Worm (Caenorhabditis elegans) whole organism, late embryonic: Measurements from ENCODE around the gene pri-1.
A peak's percentile ranks its signal among the peaks of the same experiment; 100 is the strongest.

Source experiments
- C08G9.2 ChIP-seq: sonication (generic microtip); optimal IDR thresholded peaks from 2 replicates; lab custom pipeline; 2016; ENCODE audit warnings: mild to moderate bottlenecking, missing genetic modification characterization, moderate library complexity, missing compliant biosample characterization
- C38D4.7 ChIP-seq: fragments of 200-800 bp; sonication (Bioruptor generic); optimal IDR thresholded peaks from 2 replicates; lab custom pipeline; 2018; ENCODE audit warnings: mild to moderate bottlenecking, missing genetic modification characterization, moderate library complexity, missing compliant biosample characterization
- F13H6.1 ChIP-seq: sonication (generic microtip); optimal IDR thresholded peaks from 2 replicates; lab custom pipeline; 2016; ENCODE audit warnings: missing genetic modification characterization, missing compliant biosample characterization
- K09A11.1 ChIP-seq: sonication (generic microtip); optimal IDR thresholded peaks from 2 replicates; lab custom pipeline; 2017; ENCODE audit warnings: antibody characterized with exemption, mild to moderate bottlenecking, missing genetic modification characterization, missing compliant biosample characterization; ENCODE audit not compliant: insufficient read depth
- Y22D7AL.16 ChIP-seq: sonication (generic microtip); optimal IDR thresholded peaks from 2 replicates; lab custom pipeline; 2016; ENCODE audit warnings: missing genetic modification characterization, missing compliant biosample characterization
- ahr-1 ChIP-seq: sonication (generic microtip); optimal IDR thresholded peaks from 2 replicates; lab custom pipeline; 2016; ENCODE audit warnings: missing genetic modification characterization, missing compliant biosample characterization
- ama-1 ChIP-seq: fragments of 150-350 bp; optimal IDR thresholded peaks from 2 replicates; lab custom pipeline; 2014
- ceh-14 ChIP-seq: sonication (generic microtip); optimal IDR thresholded peaks from 2 replicates; lab custom pipeline; 2016; ENCODE audit warnings: missing genotype, missing genetic modification characterization, missing compliant biosample characterization
- ceh-18 ChIP-seq: sonication (generic microtip); optimal IDR thresholded peaks from 2 replicates; lab custom pipeline; 2016; ENCODE audit warnings: missing genetic modification characterization, missing compliant biosample characterization
- ceh-19 ChIP-seq: fragments of 200-800 bp; sonication (Bioruptor generic); optimal IDR thresholded peaks from 2 replicates; lab custom pipeline; 2018; ENCODE audit warnings: mild to moderate bottlenecking, missing genetic modification characterization, missing compliant biosample characterization
- ceh-2 ChIP-seq: sonication (generic microtip); optimal IDR thresholded peaks from 2 replicates; lab custom pipeline; 2016; ENCODE audit warnings: missing genotype, missing genetic modification characterization, missing compliant biosample characterization
- ceh-24 ChIP-seq: sonication (generic microtip); optimal IDR thresholded peaks from 2 replicates; lab custom pipeline; 2016; ENCODE audit warnings: mild to moderate bottlenecking, missing genetic modification characterization, missing compliant biosample characterization
- ceh-31 ChIP-seq: sonication (generic microtip); optimal IDR thresholded peaks from 2 replicates; lab custom pipeline; 2016; ENCODE audit warnings: missing genetic modification characterization, missing compliant biosample characterization
- ceh-34 ChIP-seq: sonication (generic microtip); optimal IDR thresholded peaks from 2 replicates; lab custom pipeline; 2016; ENCODE audit warnings: mild to moderate bottlenecking, missing genetic modification characterization, missing compliant biosample characterization
- ceh-45 ChIP-seq: fragments of 200-800 bp; sonication (Bioruptor generic); IDR thresholded peaks from 2 replicates; pipeline ENCODE4 v1.3.6; 2022; ENCODE audit warnings: missing genetic modification reagents, missing genetic modification characterization, missing compliant biosample characterization
- ceh-48 ChIP-seq: sonication (generic microtip); optimal IDR thresholded peaks from 2 replicates; lab custom pipeline; 2016; ENCODE audit warnings: missing genetic modification characterization, inconsistent platforms, missing compliant biosample characterization
- ceh-6 ChIP-seq: fragments of 200-800 bp; sonication (Bioruptor generic); optimal IDR thresholded peaks from 2 replicates; lab custom pipeline; 2018; ENCODE audit warnings: mild to moderate bottlenecking, missing genetic modification characterization, missing compliant biosample characterization
- ceh-9 ChIP-seq: sonication (generic microtip); optimal IDR thresholded peaks from 2 replicates; lab custom pipeline; 2016; ENCODE audit warnings: mild to moderate bottlenecking, missing genetic modification characterization, inconsistent platforms, missing compliant biosample characterization
- che-1 ChIP-seq: sonication (generic microtip); optimal IDR thresholded peaks from 2 replicates; lab custom pipeline; 2016; ENCODE audit warnings: mild to moderate bottlenecking, missing genetic modification characterization, missing compliant biosample characterization
- eyg-1 ChIP-seq: sonication (generic microtip); optimal IDR thresholded peaks from 2 replicates; lab custom pipeline; 2016; ENCODE audit warnings: missing genotype, missing genetic modification characterization, missing compliant biosample characterization
- fax-1 ChIP-seq: sonication (generic microtip); optimal IDR thresholded peaks from 2 replicates; lab custom pipeline; 2016; ENCODE audit warnings: missing genotype, missing genetic modification characterization, missing compliant biosample characterization
- fkh-10 ChIP-seq: fragments of 150-350 bp; optimal IDR thresholded peaks from 2 replicates; lab custom pipeline; 2014; ENCODE audit warnings: missing biosample characterization, missing genetic modification reagents, missing genetic modification characterization
- fkh-6 ChIP-seq: sonication (generic microtip); optimal IDR thresholded peaks from 2 replicates; lab custom pipeline; 2016; ENCODE audit warnings: missing genetic modification characterization, missing compliant biosample characterization
- hlh-13 ChIP-seq: fragments of 200-800 bp; sonication (Bioruptor generic); optimal IDR thresholded peaks from 2 replicates; lab custom pipeline; 2018; ENCODE audit warnings: mild to moderate bottlenecking, missing genetic modification characterization, missing compliant biosample characterization
- hlh-15 ChIP-seq: sonication (generic microtip); optimal IDR thresholded peaks from 2 replicates; lab custom pipeline; 2016; ENCODE audit warnings: missing genetic modification characterization, missing compliant biosample characterization
- hlh-30 ChIP-seq: sonication (generic microtip); optimal IDR thresholded peaks from 2 replicates; lab custom pipeline; 2017; ENCODE audit warnings: antibody characterized with exemption, missing genetic modification characterization, missing compliant biosample characterization; ENCODE audit not compliant: insufficient read depth
- hlh-6 ChIP-seq: sonication (generic microtip); optimal IDR thresholded peaks from 2 replicates; lab custom pipeline; 2016; ENCODE audit warnings: missing genotype, missing genetic modification characterization, missing compliant biosample characterization
- hlh-8 ChIP-seq: sonication (generic microtip); optimal IDR thresholded peaks from 2 replicates; lab custom pipeline; 2016; ENCODE audit warnings: missing genotype, missing genetic modification characterization, missing compliant biosample characterization
- lim-6 ChIP-seq: sonication (generic microtip); optimal IDR thresholded peaks from 2 replicates; lab custom pipeline; 2016; ENCODE audit warnings: missing genetic modification characterization, missing compliant biosample characterization
- lin-11 ChIP-seq: fragments of 200-800 bp; sonication (Bioruptor generic); optimal IDR thresholded peaks from 2 replicates; lab custom pipeline; 2018; ENCODE audit warnings: mild to moderate bottlenecking, missing genetic modification characterization, missing compliant biosample characterization
- madf-2 ChIP-seq: sonication (generic microtip); optimal IDR thresholded peaks from 2 replicates; lab custom pipeline; 2017; ENCODE audit warnings: missing genetic modification characterization, missing compliant biosample characterization
- mec-3 ChIP-seq: sonication (generic microtip); optimal IDR thresholded peaks from 2 replicates; lab custom pipeline; 2016; ENCODE audit warnings: borderline replicate concordance, missing genetic modification characterization, missing compliant biosample characterization
- nfya-1 ChIP-seq: sonication (generic microtip); optimal IDR thresholded peaks from 2 replicates; lab custom pipeline; 2017; ENCODE audit warnings: missing genetic modification characterization, mild to moderate bottlenecking, missing compliant biosample characterization, antibody characterized with exemption, moderate library complexity
- nhr-11 ChIP-seq: fragments of 150-350 bp; optimal IDR thresholded peaks from 2 replicates; lab custom pipeline; 2014; ENCODE audit warnings: missing biosample characterization, missing genetic modification characterization
- nhr-232 ChIP-seq: sonication (generic microtip); optimal IDR thresholded peaks from 2 replicates; lab custom pipeline; 2016; ENCODE audit warnings: missing genetic modification characterization, missing compliant biosample characterization
- npax-4 ChIP-seq: sonication (generic microtip); optimal IDR thresholded peaks from 2 replicates; lab custom pipeline; 2016; ENCODE audit warnings: missing genetic modification characterization, missing compliant biosample characterization
- pat-9 ChIP-seq: fragments of 200-800 bp; sonication (Bioruptor generic); optimal IDR thresholded peaks from 2 replicates; lab custom pipeline; 2018; ENCODE audit warnings: mild to moderate bottlenecking, missing genetic modification characterization, moderate library complexity, missing compliant biosample characterization
- pax-1 ChIP-seq: fragments of 150-350 bp; optimal IDR thresholded peaks from 2 replicates; lab custom pipeline; 2014; ENCODE audit warnings: missing biosample characterization, missing genetic modification characterization
- pqm-1 ChIP-seq: sonication (generic microtip); optimal IDR thresholded peaks from 2 replicates; lab custom pipeline; 2016; ENCODE audit warnings: missing genetic modification characterization, missing compliant biosample characterization
- ref-2 ChIP-seq: sonication (generic microtip); optimal IDR thresholded peaks from 2 replicates; lab custom pipeline; 2016; ENCODE audit warnings: missing genetic modification characterization, missing compliant biosample characterization
- sdc-2 ChIP-seq: sonication (generic microtip); optimal IDR thresholded peaks from 2 replicates; lab custom pipeline; 2016; ENCODE audit warnings: missing genotype, missing genetic modification characterization, missing compliant biosample characterization
- sox-2 ChIP-seq: fragments of 200-800 bp; sonication (Bioruptor generic); IDR thresholded peaks from 2 replicates; pipeline ENCODE4 v1.3.6; 2022; ENCODE audit warnings: missing genetic modification reagents, missing genetic modification characterization, missing compliant biosample characterization
- tbx-2 ChIP-seq: sonication (generic microtip); optimal IDR thresholded peaks from 2 replicates; lab custom pipeline; 2016; ENCODE audit warnings: missing genetic modification characterization, missing compliant biosample characterization
- ttx-3 ChIP-seq: sonication (generic microtip); optimal IDR thresholded peaks from 2 replicates; lab custom pipeline; 2016; ENCODE audit warnings: missing genetic modification reagents, missing genetic modification characterization, missing compliant biosample characterization
- unc-42 ChIP-seq: sonication (generic microtip); optimal IDR thresholded peaks from 2 replicates; lab custom pipeline; 2016; ENCODE audit warnings: missing genotype, missing genetic modification characterization, missing compliant biosample characterization
- unc-55 ChIP-seq: sonication (generic microtip); optimal IDR thresholded peaks from 2 replicates; lab custom pipeline; 2017; ENCODE audit warnings: missing biosample characterization, missing genetic modification reagents, missing genetic modification characterization
- unc-86 ChIP-seq: sonication (generic microtip); optimal IDR thresholded peaks from 2 replicates; lab custom pipeline; 2016; ENCODE audit warnings: missing genetic modification characterization, missing compliant biosample characterization
- zip-5 ChIP-seq: sonication (generic microtip); optimal IDR thresholded peaks from 2 replicates; lab custom pipeline; 2016; ENCODE audit warnings: missing genetic modification characterization, missing compliant biosample characterization

Gene pri-1

DNA sequence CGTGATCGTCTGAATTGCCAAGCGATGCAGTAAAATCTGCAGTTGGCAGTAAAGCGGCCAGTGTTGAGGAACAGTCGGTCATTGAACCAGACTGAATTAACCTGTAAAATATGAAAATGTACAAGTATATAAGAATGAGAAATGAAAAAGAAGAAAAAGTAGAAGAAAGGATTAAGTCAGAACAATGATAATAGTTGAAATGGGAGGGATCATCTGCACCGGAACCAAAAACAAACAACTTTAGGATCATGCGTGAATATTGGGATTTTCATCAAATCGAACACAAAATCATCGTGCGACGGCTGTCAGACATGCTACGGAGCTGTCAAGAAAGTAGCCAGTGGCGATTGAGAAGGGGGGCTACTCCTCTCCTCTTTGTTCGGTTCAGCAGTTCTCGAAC lies 22.9 kb upstream of the pri-1 start, which contains the start of gene gei-13:
Gene gei-13, minus strand, starts transcription at position 101 of the 400 bp plus-strand sequence.
- TF ChIP-seq Y22D7AL.16 (no peak), zip-5 (tag; lab: Kevin White, UChicago) (no peak), F13H6.1 (tag; lab: Kevin White, UChicago) (no peak), C38D4.7 (GFP tag; lab: Kevin White, UChicago) (no peak), madf-2 (tag; lab: Kevin White, UChicago) (no peak), ceh-24 (tag; lab: Kevin White, UChicago) (no peak), K09A11.1 (no peak), hlh-15 (tag; lab: Kevin White, UChicago) (no peak), unc-55 (GFP tag; lab: Kevin White, UChicago) (no peak), ahr-1 (tag; lab: Kevin White, UChicago) (no peak), nhr-232 (no peak), hlh-13 (GFP tag; lab: Kevin White, UChicago) (no peak), sox-2 (GFP tag; lab: Robert Waterston, UW) (no peak), mec-3 (tag; lab: Kevin White, UChicago) (no peak)

DNA sequence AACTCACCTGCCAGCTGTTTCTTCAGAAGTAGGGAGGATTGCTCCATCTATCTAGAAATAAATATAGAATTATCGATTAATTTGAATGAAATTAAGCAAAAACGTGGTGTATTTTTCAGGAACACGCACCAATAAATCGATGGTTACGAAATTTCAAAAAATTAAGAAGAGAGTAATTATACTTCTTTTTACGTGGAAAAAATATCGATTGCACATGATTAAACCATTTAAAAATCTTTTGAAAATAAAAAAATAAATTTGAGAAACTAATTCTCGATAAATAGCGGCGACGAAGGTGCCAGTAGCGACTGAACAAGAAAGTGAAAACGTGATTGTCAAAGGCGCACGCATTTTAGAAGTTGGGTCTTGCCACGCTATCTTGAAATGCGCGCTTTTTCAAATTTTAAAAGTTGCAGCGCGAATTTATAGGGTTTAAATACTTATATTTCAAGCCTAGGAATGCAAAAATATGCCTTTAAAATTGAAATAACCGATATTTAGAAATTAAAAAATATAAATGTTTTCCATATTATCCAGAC lies 17.1 kb upstream of the pri-1 start, which contains the start of gene ubc-7:
Gene ubc-7, minus strand, starts transcription at position 51 of the 539 bp plus-strand sequence.
- TF ChIP-seq ceh-19 (GFP tag; lab: Kevin White, UChicago) (peak; percentile 33), nfya-1 (tag; lab: Kevin White, UChicago) (peak; percentile 57), ceh-48 (tag; lab: Kevin White, UChicago) (no peak), pqm-1 (no peak), ceh-34 (tag; lab: Kevin White, UChicago) (no peak), K09A11.1 (no peak), sox-2 (GFP tag; lab: Robert Waterston, UW) (no peak), zip-5 (tag; lab: Kevin White, UChicago) (no peak), unc-55 (GFP tag; lab: Kevin White, UChicago) (peak; percentile 11), ama-1 (lab: Kevin White, UChicago) (no peak), fkh-10 (GFP tag; lab: Kevin White, UChicago) (no peak), ceh-31 (tag; lab: Kevin White, UChicago) (peak; percentile 34), hlh-30 (tag; lab: Kevin White, UChicago) (peak; percentile 60), ceh-18 (tag; lab: Kevin White, UChicago) (peak; percentile 4), hlh-6 (tag; lab: Kevin White, UChicago) (no peak), fkh-6 (tag; lab: Kevin White, UChicago) (no peak), nhr-11 (tag; lab: Kevin White, UChicago) (no peak), unc-42 (tag; lab: Kevin White, UChicago) (peak; percentile 37)

DNA sequence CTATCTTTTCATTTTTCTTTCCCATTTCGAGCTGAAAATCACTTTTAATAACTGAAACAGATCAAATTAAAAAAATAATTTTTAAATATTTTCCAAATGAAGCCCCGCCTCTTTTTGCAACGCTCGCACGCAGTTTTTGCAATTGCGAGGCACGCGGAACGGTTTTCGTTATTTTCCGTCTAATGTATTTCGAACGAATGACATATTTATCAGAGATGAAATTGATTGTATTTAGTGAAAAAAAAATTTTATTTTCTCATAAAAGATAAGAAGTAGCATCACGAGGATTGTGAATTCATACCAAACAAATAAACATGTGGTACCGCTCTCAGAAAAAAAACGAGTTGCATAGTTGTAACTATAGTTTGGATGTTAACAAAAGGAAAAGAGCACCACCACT lies 15.8 kb upstream of the pri-1 start, which contains the start of gene rpac-19:
Gene rpac-19, minus strand, starts transcription at position 31 of the 400 bp plus-strand sequence.
- TF ChIP-seq nhr-11 (tag; lab: Kevin White, UChicago), result peak; percentile 51
- peak; percentile 67 for TF ChIP-seq ceh-2
- TF ChIP-seq sdc-2, result peak; percentile 59
- TF ChIP-seq ref-2 (tag; lab: Kevin White, UChicago), result peak; percentile 55
- peak; percentile 29 for TF ChIP-seq zip-5 (tag; lab: Kevin White, UChicago)
- TF ChIP-seq ceh-18 (tag; lab: Kevin White, UChicago), result no peak
- peak; percentile 47 for TF ChIP-seq lin-11
- no peak for TF ChIP-seq ceh-45 (GFP tag; lab: Robert Waterston, UW)
- peak; percentile 34 for TF ChIP-seq fax-1 (tag; lab: Kevin White, UChicago)
- TF ChIP-seq Y22D7AL.16, result peak; percentile 55
- TF ChIP-seq tbx-2 (tag; lab: Kevin White, UChicago), result peak; percentile 70
- no peak for TF ChIP-seq hlh-13 (GFP tag; lab: Kevin White, UChicago)
- TF ChIP-seq npax-4 (tag; lab: Kevin White, UChicago), result no peak
- peak; percentile 67 for TF ChIP-seq nfya-1 (tag; lab: Kevin White, UChicago)
- TF ChIP-seq hlh-8 (tag; lab: Kevin White, UChicago), result peak; percentile 31
- no peak for TF ChIP-seq ceh-9 (tag; lab: Kevin White, UChicago)
- peak; percentile 46 for TF ChIP-seq F13H6.1 (tag; lab: Kevin White, UChicago)
- peak; percentile 67 for TF ChIP-seq ttx-3
- TF ChIP-seq ceh-19 (GFP tag; lab: Kevin White, UChicago), result peak; percentile 7
- no peak for TF ChIP-seq pax-1 (tag; lab: Kevin White, UChicago)
- TF ChIP-seq lim-6 (tag; lab: Kevin White, UChicago), result no peak
- no peak for TF ChIP-seq eyg-1 (tag; lab: Kevin White, UChicago)
- TF ChIP-seq ceh-6, result no peak
- peak; percentile 69 for TF ChIP-seq unc-86 (tag; lab: Kevin White, UChicago)
- peak; percentile 46 for TF ChIP-seq che-1 (tag; lab: Kevin White, UChicago)
- TF ChIP-seq pat-9, result peak; percentile 48
- TF ChIP-seq C08G9.2 (tag; lab: Kevin White, UChicago), result peak; percentile 18
- peak; percentile 73 for TF ChIP-seq ceh-14 (tag; lab: Kevin White, UChicago)
